Worm (Caenorhabditis elegans): ENCODE measurements around the gene sir-2.2.

Gene sir-2.2

ce11 chrX:13294669-13295068 lies 33.2 kb upstream of the sir-2.2 start, which contains the start of gene srd-36:
srd-36 (minus strand) TSS chrX:13294769.
- TF ChIP-seq ztf-7 (tag; optimal IDR thresholded peaks at IDR 0.05) (no peak), ztf-11 (tag; optimal IDR thresholded peaks at IDR 0.05) (no peak), F44E2.7 (GFP tag; IDR thresholded peaks at IDR 0.05) (no peak), ama-1 (optimal IDR thresholded peaks at IDR 0.05) (no peak), R02D3.7 (tag; optimal IDR thresholded peaks at IDR 0.05) (no peak), zfp-3 (GFP tag; conservative IDR thresholded peaks at IDR 0.05) (no peak), D1046.2 (GFP tag; IDR thresholded peaks at IDR 0.05) (no peak), tag-97 (GFP tag; IDR thresholded peaks at IDR 0.05) (no peak), aly-2 (tag; optimal IDR thresholded peaks at IDR 0.05) (no peak), lim-7 (GFP tag; IDR thresholded peaks at IDR 0.05) (no peak), tra-1 (GFP tag; IDR thresholded peaks at IDR 0.05) (no peak), snpc-4 (tag; optimal IDR thresholded peaks at IDR 0.05) (no peak), T26A8.4 (GFP tag; IDR thresholded peaks at IDR 0.05) (no peak), nhr-10 (tag; optimal IDR thresholded peaks at IDR 0.05) (no peak)

ce11 chrX:13300503-13300902 lies 27.4 kb upstream of the sir-2.2 start, which contains the start of gene srd-39:
srd-39 (minus strand) TSS chrX:13300603.
- no peak for TF ChIP-seq hlh-11 (tag; optimal IDR thresholded peaks at IDR 0.05)

DNA sequence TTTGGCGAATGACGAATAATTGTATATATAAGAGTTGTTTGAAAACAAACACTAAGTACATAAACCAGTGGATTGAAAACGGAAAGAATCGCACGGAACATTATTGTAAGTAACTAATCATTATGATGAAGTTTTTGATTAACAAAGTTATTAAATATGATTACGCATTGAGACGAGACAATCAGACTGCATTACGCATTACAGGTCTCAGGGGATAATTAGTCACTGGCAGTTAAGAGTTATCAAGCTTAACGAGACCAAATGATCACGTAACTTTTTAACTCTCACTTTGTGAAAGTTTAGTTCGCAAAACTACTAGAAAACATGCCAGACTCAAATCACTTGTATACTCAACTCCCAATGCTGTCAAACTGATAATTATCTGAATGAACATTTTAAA lies 24.5 kb upstream of the sir-2.2 start, which contains the start of gene srd-42:
srd-42 (minus strand) TSS at position 101 of the 400 bp plus-strand sequence.
- TF ChIP-seq daf-8 (GFP tag; IDR thresholded peaks at IDR 0.05) (no peak), zfp-3 (GFP tag; conservative IDR thresholded peaks at IDR 0.05) (no peak), ceh-20 (GFP tag; IDR thresholded peaks at IDR 0.05) (no peak), unc-62 (GFP tag; optimal IDR thresholded peaks at IDR 0.05 in 1 of 2) (no peak), unc-62 (tag; optimal IDR thresholded peaks at IDR 0.05) (no peak), hif-1 (tag; optimal IDR thresholded peaks at IDR 0.05) (no peak), nhr-77 (tag; optimal IDR thresholded peaks at IDR 0.05) (no peak), mep-1 (tag; optimal IDR thresholded peaks at IDR 0.05) (no peak), spr-3 (GFP tag; optimal IDR thresholded peaks at IDR 0.05) (no peak), ces-1 (GFP tag; optimal IDR thresholded peaks at IDR 0.05) (no peak), lir-3 (tag; optimal IDR thresholded peaks at IDR 0.05) (no peak), nhr-48 (tag; optimal IDR thresholded peaks at IDR 0.05) (no peak), ztf-7 (tag; optimal IDR thresholded peaks at IDR 0.05) (no peak), pha-4 (GFP tag; IDR thresholded peaks at IDR 0.05) (no peak), pha-4 (tag; optimal IDR thresholded peaks at IDR 0.05) (no peak), nhr-11 (tag; optimal IDR thresholded peaks at IDR 0.05) (no peak), T26A8.4 (GFP tag; IDR thresholded peaks at IDR 0.05) (no peak)

DNA sequence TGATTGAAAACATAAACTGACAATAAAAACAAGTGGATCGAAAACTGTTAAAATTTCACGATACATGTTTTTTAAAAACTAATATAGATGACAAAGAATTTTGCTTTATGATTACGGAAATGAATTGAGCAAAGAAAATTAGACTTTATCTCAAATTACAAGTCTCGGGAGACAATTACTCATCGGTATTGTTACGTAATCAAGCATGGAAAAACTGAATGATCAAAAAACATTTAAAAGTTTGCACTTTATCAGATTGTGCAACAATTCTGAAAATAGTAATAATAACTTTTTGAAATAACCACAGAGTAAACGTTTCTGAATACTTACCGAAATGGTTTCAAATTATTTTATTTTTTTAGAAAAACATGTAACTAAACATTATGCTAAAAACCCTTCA lies 22.1 kb upstream of the sir-2.2 start, which contains the start of gene srd-43:
srd-43 (minus strand) TSS at position 66 of the 400 bp plus-strand sequence.
- TF ChIP-seq fos-1 (tag; optimal IDR thresholded peaks at IDR 0.05) = no peak
- no peak for TF ChIP-seq lin-29 (GFP tag; IDR thresholded peaks at IDR 0.05)
- no peak for TF ChIP-seq F49E8.2 (tag; optimal IDR thresholded peaks at IDR 0.05; ENCODE audit: borderline replicate concordance)
- TF ChIP-seq nhr-76 (tag; optimal IDR thresholded peaks at IDR 0.05) = no peak
- TF ChIP-seq pqm-1 (tag; optimal IDR thresholded peaks at IDR 0.05) = no peak
- no peak for TF ChIP-seq egl-43 (GFP tag; IDR thresholded peaks at IDR 0.05)
- no peak for TF ChIP-seq Y75B8A.6 (GFP tag; IDR thresholded peaks at IDR 0.05)
- no peak for TF ChIP-seq ceh-32 (tag; optimal IDR thresholded peaks at IDR 0.05; ENCODE audit: poor library complexity)
- no peak for TF ChIP-seq dmd-8 (GFP tag; IDR thresholded peaks at IDR 0.05)
- TF ChIP-seq ZK337.2 (GFP tag; IDR thresholded peaks at IDR 0.05) = no peak
- TF ChIP-seq mdl-1 (tag; optimal IDR thresholded peaks at IDR 0.05) = no peak
- no peak for TF ChIP-seq ces-1 (GFP tag; optimal IDR thresholded peaks at IDR 0.05)
- TF ChIP-seq Y105C5A.15 (GFP tag; IDR thresholded peaks at IDR 0.05) = no peak
- no peak for TF ChIP-seq mxl-2 (GFP tag; conservative IDR thresholded peaks at IDR 0.05)
- no peak for TF ChIP-seq ceh-44 (GFP tag; IDR thresholded peaks at IDR 0.05)
- TF ChIP-seq ztf-7 (tag; optimal IDR thresholded peaks at IDR 0.05) = no peak
- TF ChIP-seq arid-1 (GFP tag; conservative IDR thresholded peaks at IDR 0.05) = no peak
- TF ChIP-seq hlh-11 (tag; optimal IDR thresholded peaks at IDR 0.05) = no peak
- TF ChIP-seq hif-1 (tag; optimal IDR thresholded peaks at IDR 0.05) = no peak
- TF ChIP-seq spr-1 (tag; optimal IDR thresholded peaks at IDR 0.05) = no peak
